Fruit fly (Drosophila melanogaster) whole organism, embryonic: ENCODE measurements around the gene Rbbp5.

Experiments used
- Awh ChIP-seq: fragments of 200-800 bp; sonication (Bioruptor generic); IDR thresholded peaks from 2 replicates; pipeline ENCODE4, ENCODE4 v1.3.6; 2022; ENCODE audit warnings: missing biosample characterization, missing genetic modification characterization
- B-H2 ChIP-seq: fragments of 200-800 bp; sonication (Bioruptor generic); optimal IDR thresholded peaks from 2 replicates; lab custom pipeline; 2018; ENCODE audit warnings: missing biosample characterization, mild to moderate bottlenecking, missing genetic modification characterization
- BEAF-32 ChIP-seq: fragments of 200-800 bp; sonication (Bioruptor generic); optimal IDR thresholded peaks from 3 replicates; lab custom pipeline; 2017; ENCODE audit warnings: missing biosample characterization, missing genetic modification characterization, mild to moderate bottlenecking, moderate library complexity, missing genetic modification reagents
- CG10979 ChIP-seq: fragments of 200-800 bp; sonication (Bioruptor generic); optimal IDR thresholded peaks from 2 replicates; lab custom pipeline; 2018; ENCODE audit warnings: missing biosample characterization, mild to moderate bottlenecking, missing genetic modification characterization, moderate library complexity
- CG11093 ChIP-seq: fragments of 200-800 bp; sonication (Bioruptor generic); IDR thresholded peaks from 3 replicates; pipeline ENCODE4 v1.3.6; 2022; ENCODE audit warnings: missing biosample characterization, missing genetic modification characterization
- CG11504 ChIP-seq: fragments of 200-800 bp; sonication (Bioruptor generic); optimal IDR thresholded peaks from 3 replicates; lab custom pipeline; 2019; ENCODE audit warnings: missing biosample characterization, mild to moderate bottlenecking, missing genetic modification characterization, moderate library complexity
- CG12744 ChIP-seq: fragments of 200-800 bp; sonication (Bioruptor generic); optimal IDR thresholded peaks from 2 replicates; lab custom pipeline; 2016; ENCODE audit warnings: missing biosample characterization, missing genetic modification characterization
- CG13123 ChIP-seq: fragments of 200-800 bp; sonication (Bioruptor generic); optimal IDR thresholded peaks from 2 replicates; lab custom pipeline; 2016; ENCODE audit warnings: missing biosample characterization, missing genetic modification characterization
- CG13287 ChIP-seq: fragments of 200-800 bp; sonication (Bioruptor generic); IDR thresholded peaks from 2 replicates; pipeline ENCODE4 v1.3.6; 2022; ENCODE audit warnings: missing biosample characterization, missing genetic modification characterization; ENCODE audit not compliant: partially characterized antibody
- CG14014 ChIP-seq: fragments of 200-800 bp; sonication (Bioruptor generic); IDR thresholded peaks from 2 replicates; pipeline ENCODE4 v1.3.6; 2022; ENCODE audit warnings: missing biosample characterization, missing genetic modification characterization
- CG15073 ChIP-seq: fragments of 200-800 bp; sonication (Bioruptor generic); optimal IDR thresholded peaks from 2 replicates; lab custom pipeline; 2016; ENCODE audit warnings: missing biosample characterization, missing genetic modification characterization
- CG15269 ChIP-seq: fragments of 200-800 bp; sonication (Bioruptor generic); optimal IDR thresholded peaks from 2 replicates; lab custom pipeline; 2018; ENCODE audit warnings: missing biosample characterization, mild to moderate bottlenecking, missing genetic modification characterization, moderate library complexity
- CG1647 ChIP-seq: fragments of 200-800 bp; sonication (Bioruptor generic); optimal IDR thresholded peaks from 3 replicates; lab custom pipeline; 2016; ENCODE audit warnings: missing biosample characterization, missing genetic modification characterization
- CG2678 ChIP-seq: fragments of 200-800 bp; sonication (Bioruptor generic); optimal IDR thresholded peaks from 3 replicates; lab custom pipeline; 2019; ENCODE audit warnings: missing biosample characterization, mild to moderate bottlenecking, missing genetic modification characterization, moderate library complexity
- CG2712 ChIP-seq: fragments of 200-800 bp; optimal IDR thresholded peaks from 3 replicates; lab custom pipeline; 2019; ENCODE audit warnings: missing biosample characterization, mild to moderate bottlenecking, missing genetic modification characterization, moderate library complexity
- CG30403 ChIP-seq: fragments of 200-800 bp; sonication (Bioruptor generic); optimal IDR thresholded peaks from 3 replicates; lab custom pipeline; 2016; ENCODE audit warnings: missing biosample characterization, missing genetic modification characterization
- CG3995 ChIP-seq: fragments of 200-800 bp; sonication (Bioruptor generic); optimal IDR thresholded peaks from 3 replicates; lab custom pipeline; 2016; ENCODE audit warnings: missing biosample characterization, missing genetic modification characterization
- CG4820 ChIP-seq: fragments of 200-800 bp; sonication (Bioruptor generic); optimal IDR thresholded peaks from 3 replicates; lab custom pipeline; 2016; ENCODE audit warnings: missing biosample characterization, missing genetic modification characterization
- CG6272 ChIP-seq: fragments of 200-800 bp; sonication (Bioruptor generic); IDR thresholded peaks from 2 replicates; pipeline ENCODE4 v1.3.6; 2022; ENCODE audit warnings: missing biosample characterization, missing genetic modification characterization
- CG7963 ChIP-seq: fragments of 200-800 bp; sonication (Bioruptor generic); IDR thresholded peaks from 3 replicates; pipeline ENCODE4 v1.3.6; 2022; ENCODE audit warnings: missing biosample characterization, missing genetic modification characterization; ENCODE audit not compliant: partially characterized antibody
- CG8944 ChIP-seq: fragments of 200-800 bp; sonication (Bioruptor generic); optimal IDR thresholded peaks from 3 replicates; lab custom pipeline; 2016; ENCODE audit warnings: missing biosample characterization, missing genetic modification characterization
- D19B ChIP-seq: fragments of 200-800 bp; sonication (Bioruptor generic); optimal IDR thresholded peaks from 2 replicates; lab custom pipeline; 2017; ENCODE audit warnings: missing biosample characterization, mild to moderate bottlenecking, missing genetic modification characterization
- HmgD ChIP-seq: fragments of 200-800 bp; sonication (Bioruptor generic); optimal IDR thresholded peaks from 3 replicates; lab custom pipeline; 2016; ENCODE audit warnings: missing biosample characterization, missing genetic modification characterization
- MBD-R2 ChIP-seq: fragments of 200-800 bp; sonication (Bioruptor generic); IDR thresholded peaks from 2 replicates; pipeline ENCODE4 v1.3.6; 2022; ENCODE audit warnings: missing biosample characterization, missing genetic modification characterization
- Nf-YB ChIP-seq: fragments of 200-800 bp; sonication (Bioruptor generic); optimal IDR thresholded peaks from 3 replicates; lab custom pipeline; 2019; ENCODE audit warnings: missing biosample characterization, mild to moderate bottlenecking, missing genetic modification characterization, moderate library complexity
- Ptx1 ChIP-seq: fragments of 200-800 bp; sonication (Bioruptor generic); IDR thresholded peaks from 2 replicates; pipeline ENCODE4 v1.3.6; 2022; ENCODE audit warnings: missing biosample characterization, missing genetic modification characterization
- Sox102F ChIP-seq: fragments of 200-800 bp; sonication (Bioruptor generic); optimal IDR thresholded peaks from 2 replicates; lab custom pipeline; 2018; ENCODE audit warnings: missing biosample characterization, mild to moderate bottlenecking, missing genetic modification characterization, moderate library complexity
- Stat92E ChIP-seq, 3 experiments: fragments of >200 bp in 2 of 3; fragments of 200-800 bp in 1 of 3; sonication (Bioruptor generic) in 1 of 3; optimal IDR thresholded peaks; 2 replicates each; lab custom pipeline; 2017 to 2019; ENCODE audit warnings: missing biosample characterization in 3 of 3, missing genetic modification characterization in 3 of 3, mild to moderate bottlenecking in 1 of 3, moderate library complexity in 1 of 3
- Xbp1 ChIP-seq: fragments of 200-800 bp; sonication (Bioruptor generic); optimal IDR thresholded peaks from 3 replicates; lab custom pipeline; 2016; ENCODE audit warnings: missing biosample characterization, mild to moderate bottlenecking, missing genetic modification characterization
- caup ChIP-seq: fragments of 200-800 bp; sonication (Bioruptor generic); optimal IDR thresholded peaks from 3 replicates; lab custom pipeline; 2017; ENCODE audit warnings: missing biosample characterization, mild to moderate bottlenecking, missing genetic modification characterization, moderate library complexity; ENCODE audit not compliant: severe bottlenecking
- cg ChIP-seq: fragments of 200-800 bp; sonication (Bioruptor generic); optimal IDR thresholded peaks from 3 replicates; lab custom pipeline; 2019; ENCODE audit warnings: missing biosample characterization, mild to moderate bottlenecking, missing genetic modification characterization, moderate library complexity
- danr ChIP-seq: fragments of 200-800 bp; sonication (Bioruptor generic); IDR thresholded peaks from 2 replicates; pipeline ENCODE4 v1.3.6; 2022; ENCODE audit warnings: missing biosample characterization, missing genetic modification characterization
- dimm ChIP-seq: fragments of 200-800 bp; sonication (Bioruptor generic); IDR thresholded peaks from 2 replicates; pipeline ENCODE4 v1.3.6; 2022; ENCODE audit warnings: missing biosample characterization, missing genetic modification characterization
- dm ChIP-seq: fragments of 200-800 bp; sonication (Bioruptor generic); optimal IDR thresholded peaks from 3 replicates; lab custom pipeline; 2016; ENCODE audit warnings: missing biosample characterization, missing genetic modification characterization
- dmrt11E ChIP-seq: fragments of 200-800 bp; sonication (Bioruptor generic); optimal IDR thresholded peaks from 3 replicates; lab custom pipeline; 2018; ENCODE audit warnings: missing biosample characterization, mild to moderate bottlenecking, missing genetic modification characterization, moderate library complexity
- exex ChIP-seq: fragments of 200-800 bp; sonication (Bioruptor generic); optimal IDR thresholded peaks from 4 replicates; lab custom pipeline; 2018; ENCODE audit warnings: missing biosample characterization, mild to moderate bottlenecking, missing genetic modification characterization, moderate library complexity
- fd96Cb ChIP-seq: fragments of 200-800 bp; sonication (Bioruptor generic); optimal IDR thresholded peaks from 2 replicates; lab custom pipeline; 2018; ENCODE audit warnings: missing biosample characterization, mild to moderate bottlenecking, missing genetic modification characterization, moderate library complexity
- grau ChIP-seq: fragments of 200-800 bp; optimal IDR thresholded peaks from 3 replicates; lab custom pipeline; 2019; ENCODE audit warnings: missing biosample characterization, mild to moderate bottlenecking, missing genetic modification characterization, moderate library complexity
- hbn ChIP-seq: fragments of 200-800 bp; sonication (Bioruptor generic); IDR thresholded peaks from 2 replicates; pipeline ENCODE4 v1.3.6; 2022; ENCODE audit warnings: missing biosample characterization, missing genetic modification characterization; ENCODE audit not compliant: partially characterized antibody
- jumu ChIP-seq: fragments of 200-800 bp; sonication (Bioruptor generic); optimal IDR thresholded peaks from 3 replicates; lab custom pipeline; 2016; ENCODE audit warnings: missing biosample characterization, missing genetic modification characterization
- lbe ChIP-seq: fragments of 200-800 bp; sonication (Bioruptor generic); optimal IDR thresholded peaks from 2 replicates; lab custom pipeline; 2016; ENCODE audit warnings: missing biosample characterization, mild to moderate bottlenecking, missing genetic modification characterization
- lola ChIP-seq, 3 experiments: fragments of >200 bp in 2 of 3; fragments of 200-800 bp in 1 of 3; sonication (Bioruptor generic) in 1 of 3; optimal IDR thresholded peaks; 2 replicates each; lab custom pipeline; 2017 to 2019; ENCODE audit warnings: missing biosample characterization in 3 of 3, missing genetic modification characterization in 3 of 3, mild to moderate bottlenecking in 1 of 3, moderate library complexity in 1 of 3
- lov ChIP-seq, 2 experiments: fragments of 200-800 bp in 1 of 2; fragments of >200 bp in 1 of 2; sonication (Bioruptor generic) in 1 of 2; IDR thresholded peaks in 1 of 2; optimal IDR thresholded peaks in 1 of 2; 2 replicates in 1 of 2; 3 replicates in 1 of 2; pipeline versions ENCODE4 v1.3.6 to Lab custom; 2017 to 2022; ENCODE audit warnings: missing biosample characterization in 1 of 2, missing genetic modification characterization in 1 of 2
- oc ChIP-seq: fragments of 200-800 bp; sonication (Bioruptor generic); optimal IDR thresholded peaks from 2 replicates; lab custom pipeline; 2018; ENCODE audit warnings: missing biosample characterization, mild to moderate bottlenecking, missing genetic modification characterization, moderate library complexity
- onecut ChIP-seq: fragments of 200-800 bp; sonication (Bioruptor generic); IDR thresholded peaks from 2 replicates; pipeline ENCODE4 v1.3.6; 2022; ENCODE audit warnings: missing biosample characterization, missing genetic modification characterization
- slbo ChIP-seq: fragments of 200-800 bp; sonication (Bioruptor generic); IDR thresholded peaks from 2 replicates; pipeline ENCODE4 v1.3.6; 2022; ENCODE audit warnings: missing biosample characterization, missing genetic modification characterization
- vnd ChIP-seq: fragments of 200-800 bp; sonication (Bioruptor generic); IDR thresholded peaks from 3 replicates; pipeline ENCODE4 v1.3.6; 2022; ENCODE audit warnings: missing biosample characterization, missing genetic modification characterization; ENCODE audit not compliant: partially characterized antibody
- vvl ChIP-seq: fragments of 200-800 bp; sonication (Bioruptor generic); IDR thresholded peaks from 2 replicates; pipeline ENCODE4 v1.3.6; 2022; ENCODE audit warnings: missing biosample characterization, missing genetic modification characterization

The Rbbp5 gene

dm6 chr3L:20302081-20302630 lies 45.6 kb downstream of the Rbbp5 start, which contains the start of gene Pex23 (continued):
- TF ChIP-seq CG11504 (no peak), CG13123 (GFP tag; lab: Kevin White, UChicago) (peak; percentile 81), Ptx1 (peak; percentile 87), slbo (GFP tag; lab: Robert Waterston, UW) (peak; percentile 91), exex (tag; lab: Kevin White, UChicago) (no peak), BEAF-32 (peak; percentile 99), HmgD (peak; percentile 49), CG7963 (GFP tag; lab: Robert Waterston, UW) (peak; percentile 79), jumu (peak; percentile 46), cg (GFP tag; lab: Kevin White, UChicago) (no peak), caup (peak; percentile 64), Xbp1 (GFP tag; lab: Kevin White, UChicago) (peak; percentile 92), CG14014 (GFP tag; lab: Robert Waterston, UW) (peak; percentile 80), B-H2 (GFP tag; lab: Kevin White, UChicago) (peak; percentile 66), CG4820 (GFP tag; lab: Kevin White, UChicago) (peak; percentile 79), lbe (GFP tag; lab: Kevin White, UChicago) (peak; percentile 81), onecut (GFP tag; lab: Robert Waterston, UW) (peak; percentile 89), oc (tag; lab: Kevin White, UChicago) (no peak), CG11093 (peak; percentile 53; the same call in 1 of the 3 replicates), dm (GFP tag; lab: Kevin White, UChicago) (peak; percentile 45), vvl (GFP tag; lab: Robert Waterston, UW) (peak; percentile 92), CG1647 (GFP tag; lab: Kevin White, UChicago) (peak; percentile 76), CG15269 (no peak), CG12744 (GFP tag; lab: Kevin White, UChicago) (peak; percentile 17), CG15073 (GFP tag; lab: Kevin White, UChicago) (no peak), CG3995 (GFP tag; lab: Kevin White, UChicago) (no peak), fd96Cb (tag; lab: Kevin White, UChicago) (peak; percentile 66), Stat92E (GFP tag; optimal IDR thresholded peaks at IDR 0.05; lab: Kevin White, UChicago) (peak in 1 of 3 experiments; percentile 81), dimm (GFP tag; lab: Robert Waterston, UW) (no peak), danr (GFP tag; lab: Robert Waterston, UW) (peak; percentile 56; the same call in 1 of the 2 replicates), CG10979 (tag; lab: Kevin White, UChicago) (peak; percentile 69), CG2678 (tag; lab: Kevin White, UChicago) (no peak), CG2712 (tag; lab: Kevin White, UChicago) (peak; percentile 88), grau (tag; lab: Kevin White, UChicago) (peak; percentile 77), hbn (GFP tag; lab: Robert Waterston, UW) (peak; percentile 98), Nf-YB (GFP tag; lab: Kevin White, UChicago) (peak; percentile 36), CG13287 (GFP tag; lab: Robert Waterston, UW) (peak; percentile 99), Awh (no peak), CG6272 (GFP tag; lab: Robert Waterston, UW) (peak; percentile 84), CG30403 (peak; percentile 89), lola (GFP tag; optimal IDR thresholded peaks at IDR 0.05; lab: Kevin White, UChicago) (peak in 1 of 3 experiments; percentile 80), CG8944 (GFP tag; lab: Kevin White, UChicago) (peak; percentile 67), dmrt11E (tag; lab: Kevin White, UChicago) (peak; percentile 77), D19B (GFP tag; lab: Kevin White, UChicago) (no peak), vnd (GFP tag; lab: Robert Waterston, UW) (peak; percentile 98), Sox102F (peak; percentile 82), lov (optimal IDR thresholded peaks at IDR 0.05; lab: Kevin White, UChicago) (no peak), lov (GFP tag; IDR thresholded peaks at IDR 0.05; lab: Robert Waterston, UW) (peak; percentile 80; the same call in 1 of the 3 replicates), MBD-R2 (GFP tag; lab: Robert Waterston, UW) (peak; percentile 90)
